Worm (Caenorhabditis elegans) whole organism, L3 larva: ENCODE results near the gene F44F4.3.

ENCODE experiments used
- elt-3 ChIP-seq, 3 experiments: fragments of 150-350 bp in 1 of 3; sonication (generic microtip) in 2 of 3; optimal IDR thresholded peaks; 2 replicates in 2 of 3; 4 replicates in 1 of 3; lab custom pipeline; 2014 to 2017; ENCODE audit warnings: missing biosample characterization in 3 of 3, missing genetic modification characterization in 3 of 3
- lsy-12 ChIP-seq: sonication (generic microtip); optimal IDR thresholded peaks from 2 replicates; lab custom pipeline; 2016; ENCODE audit warnings: mild to moderate bottlenecking, missing genetic modification characterization, missing compliant biosample characterization
- mdl-1 ChIP-seq: fragments of 150-350 bp; optimal IDR thresholded peaks from 2 replicates; lab custom pipeline; 2014; ENCODE audit warnings: missing biosample characterization, missing genetic modification characterization
- nhr-11 ChIP-seq: fragments of 150-350 bp; optimal IDR thresholded peaks from 2 replicates; lab custom pipeline; 2014; ENCODE audit warnings: missing biosample characterization, missing genetic modification characterization
- nhr-237 ChIP-seq: fragments of 150-350 bp; optimal IDR thresholded peaks from 2 replicates; lab custom pipeline; 2014; ENCODE audit warnings: missing biosample characterization, missing genetic modification characterization
- nhr-76 ChIP-seq: fragments of 150-350 bp; sonication (generic microtip); optimal IDR thresholded peaks from 5 replicates; lab custom pipeline; 2014; ENCODE audit warnings: missing biosample characterization, missing genetic modification characterization
- pqm-1 ChIP-seq: fragments of 150-350 bp; optimal IDR thresholded peaks from 2 replicates; lab custom pipeline; 2017; ENCODE audit warnings: missing biosample characterization, missing genetic modification characterization, inconsistent platforms
- sea-2 ChIP-seq: fragments of 150-350 bp; sonication (generic microtip); optimal IDR thresholded peaks from 4 replicates; lab custom pipeline; 2014; ENCODE audit warnings: missing biosample characterization, missing genetic modification reagents, missing genetic modification characterization
- snpc-4 ChIP-seq: fragments of 150-350 bp; optimal IDR thresholded peaks from 2 replicates; lab custom pipeline; 2014; ENCODE audit warnings: missing biosample characterization, missing genetic modification characterization
- unc-39 ChIP-seq: sonication (generic microtip); optimal IDR thresholded peaks from 4 replicates; lab custom pipeline; 2017; ENCODE audit warnings: missing biosample characterization, missing genetic modification characterization
- zag-1 ChIP-seq: fragments of 150-350 bp; optimal IDR thresholded peaks from 2 replicates; lab custom pipeline; 2014; ENCODE audit warnings: missing biosample characterization, missing genetic modification characterization
- ztf-11 ChIP-seq: fragments of 150-350 bp; optimal IDR thresholded peaks from 2 replicates; lab custom pipeline; 2014; ENCODE audit warnings: missing biosample characterization, missing genetic modification characterization

DNA sequence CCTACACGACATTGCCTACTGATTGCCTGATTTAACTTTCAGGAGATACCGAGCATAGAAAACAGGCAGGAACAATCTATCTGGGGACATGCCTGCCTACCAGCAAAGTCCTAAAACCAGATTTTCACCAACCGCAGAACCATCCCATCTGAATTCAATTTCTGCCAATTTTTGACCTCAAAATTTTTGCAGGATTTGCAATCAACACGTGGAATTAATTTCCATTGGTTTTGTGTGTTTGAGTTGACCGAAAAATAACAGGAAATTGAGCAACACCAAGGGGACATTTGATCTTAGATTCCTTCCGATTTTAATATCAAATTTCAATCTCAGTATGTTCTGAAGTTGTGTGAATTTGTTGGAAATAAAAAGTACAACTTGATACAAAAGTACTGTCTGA is 13.3 kb upstream of the F44F4.3 start:
- TF ChIP-seq ztf-11 (tag; lab: Kevin White, UChicago): no peak
- TF ChIP-seq lsy-12: no peak
- TF ChIP-seq nhr-237: no peak
- no peak for TF ChIP-seq elt-3 (tag; optimal IDR thresholded peaks at IDR 0.05; lab: Kevin White, UChicago)
- no peak for TF ChIP-seq nhr-76 (tag; lab: Kevin White, UChicago)
- no peak for TF ChIP-seq sea-2
- TF ChIP-seq nhr-11: no peak
- no peak for TF ChIP-seq pqm-1 (tag; lab: Kevin White, UChicago)
- TF ChIP-seq unc-39: no peak
- TF ChIP-seq mdl-1 (tag; lab: Kevin White, UChicago): no peak
- TF ChIP-seq zag-1 (tag; lab: Kevin White, UChicago): no peak
- no peak for TF ChIP-seq snpc-4
